Worm (Caenorhabditis elegans) whole organism, L3 larva: ENCODE results near the gene cdc-48.1.

Source experiments
- ZK546.5 ChIP-seq: sonication (generic microtip); optimal IDR thresholded peaks from 2 replicates; lab custom pipeline; 2017; ENCODE audit warnings: missing biosample characterization, missing genetic modification characterization
- ama-1 ChIP-seq: fragments of 150-350 bp; optimal IDR thresholded peaks from 2 replicates; lab custom pipeline; 2018
- elt-1 ChIP-seq: fragments of 150-350 bp; optimal IDR thresholded peaks from 2 replicates; lab custom pipeline; 2014; ENCODE audit warnings: missing biosample characterization, missing genetic modification characterization
- fkh-10 ChIP-seq: sonication (generic microtip); optimal IDR thresholded peaks from 2 replicates; lab custom pipeline; 2017; ENCODE audit warnings: missing biosample characterization, missing genetic modification reagents, missing genetic modification characterization
- fos-1 ChIP-seq: fragments of 150-350 bp; optimal IDR thresholded peaks from 2 replicates; lab custom pipeline; 2014; ENCODE audit warnings: missing biosample characterization, missing genetic modification characterization
- lsy-12 ChIP-seq: sonication (generic microtip); optimal IDR thresholded peaks from 2 replicates; lab custom pipeline; 2016; ENCODE audit warnings: mild to moderate bottlenecking, missing genetic modification characterization, missing compliant biosample characterization
- nhr-237 ChIP-seq: fragments of 150-350 bp; optimal IDR thresholded peaks from 2 replicates; lab custom pipeline; 2014; ENCODE audit warnings: missing biosample characterization, missing genetic modification characterization
- nhr-76 ChIP-seq: fragments of 150-350 bp; sonication (generic microtip); optimal IDR thresholded peaks from 5 replicates; lab custom pipeline; 2014; ENCODE audit warnings: missing biosample characterization, missing genetic modification characterization
- skn-1 ChIP-seq: fragments of 150-350 bp; optimal IDR thresholded peaks from 2 replicates; lab custom pipeline; 2014; ENCODE audit warnings: missing biosample characterization, missing genetic modification characterization
- tbx-2 ChIP-seq: sonication (generic microtip); optimal IDR thresholded peaks from 2 replicates; lab custom pipeline; 2016; ENCODE audit warnings: mild to moderate bottlenecking, missing genetic modification characterization, missing compliant biosample characterization
- unc-62 ChIP-seq: fragments of 150-350 bp; sonication (generic microtip); optimal IDR thresholded peaks from 4 replicates; lab custom pipeline; 2014; ENCODE audit warnings: missing biosample characterization, missing genetic modification reagents, missing genetic modification characterization
- zag-1 ChIP-seq: fragments of 150-350 bp; optimal IDR thresholded peaks from 2 replicates; lab custom pipeline; 2014; ENCODE audit warnings: missing biosample characterization, missing genetic modification characterization
- ztf-11 ChIP-seq: fragments of 150-350 bp; optimal IDR thresholded peaks from 2 replicates; lab custom pipeline; 2014; ENCODE audit warnings: missing biosample characterization, missing genetic modification characterization

ce11 chrII:10555484-10556075 lies 7.6 kb downstream of the cdc-48.1 start:
- TF ChIP-seq unc-62 (GFP tag; lab: Kevin White, UChicago), result peak; percentile 71
- TF ChIP-seq elt-1, result no peak
- no peak for TF ChIP-seq ztf-11 (tag; lab: Kevin White, UChicago)
- TF ChIP-seq ZK546.5 (tag; lab: Kevin White, UChicago), result no peak
- peak; percentile 52 for TF ChIP-seq ama-1
- no peak for TF ChIP-seq fkh-10 (GFP tag; lab: Kevin White, UChicago)
- peak; percentile 19 for TF ChIP-seq tbx-2 (tag; lab: Kevin White, UChicago)
- no peak for TF ChIP-seq skn-1 (tag; lab: Kevin White, UChicago)
- no peak for TF ChIP-seq nhr-237 (tag; lab: Kevin White, UChicago)
- TF ChIP-seq nhr-76 (tag; lab: Kevin White, UChicago), result no peak
- TF ChIP-seq lsy-12 (tag; lab: Kevin White, UChicago), result no peak
- no peak for TF ChIP-seq zag-1
- TF ChIP-seq fos-1 (tag; lab: Kevin White, UChicago), result peak; percentile 34
